Worm (Caenorhabditis elegans): ENCODE data around the gene anmt-3.

The anmt-3 gene

DNA sequence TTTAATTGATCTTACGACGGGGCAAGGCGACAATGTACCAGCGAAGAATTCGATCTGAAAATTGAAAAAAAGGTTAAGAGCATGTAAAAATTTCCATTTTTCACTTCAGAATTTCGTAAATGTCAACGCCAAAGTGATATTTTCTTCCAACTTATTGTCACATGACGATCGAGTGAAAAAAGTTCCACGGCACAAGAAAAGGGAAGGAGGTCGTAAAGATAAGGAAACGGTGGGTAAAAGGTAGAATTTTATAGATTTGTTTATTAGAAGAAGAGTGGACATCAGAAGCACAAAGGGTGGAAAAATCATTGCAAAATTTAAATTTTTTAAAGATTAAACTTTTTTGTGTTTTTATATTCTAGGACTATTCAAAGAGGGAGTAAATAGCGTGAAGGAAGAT lies 30.2 kb downstream of the anmt-3 start:
- TF ChIP-seq lin-13 (tag; optimal IDR thresholded peaks at IDR 0.05) = no peak
- no peak for TF ChIP-seq nhr-28 (tag; optimal IDR thresholded peaks at IDR 0.05)
- TF ChIP-seq lsy-2 (tag; optimal IDR thresholded peaks at IDR 0.05) = no peak
- TF ChIP-seq lin-32 (GFP tag; optimal IDR thresholded peaks at IDR 0.05) = no peak
- TF ChIP-seq zip-8 (tag; optimal IDR thresholded peaks at IDR 0.05) = no peak
- TF ChIP-seq nhr-237 (tag; optimal IDR thresholded peaks at IDR 0.05) = no peak
- no peak for TF ChIP-seq mep-1 (tag; optimal IDR thresholded peaks at IDR 0.05)
- no peak for TF ChIP-seq ces-1 (GFP tag; optimal IDR thresholded peaks at IDR 0.05)
- TF ChIP-seq elt-3 (tag; optimal IDR thresholded peaks at IDR 0.05) = no peak
- no peak for TF ChIP-seq ham-2 (GFP tag; optimal IDR thresholded peaks at IDR 0.05)

DNA sequence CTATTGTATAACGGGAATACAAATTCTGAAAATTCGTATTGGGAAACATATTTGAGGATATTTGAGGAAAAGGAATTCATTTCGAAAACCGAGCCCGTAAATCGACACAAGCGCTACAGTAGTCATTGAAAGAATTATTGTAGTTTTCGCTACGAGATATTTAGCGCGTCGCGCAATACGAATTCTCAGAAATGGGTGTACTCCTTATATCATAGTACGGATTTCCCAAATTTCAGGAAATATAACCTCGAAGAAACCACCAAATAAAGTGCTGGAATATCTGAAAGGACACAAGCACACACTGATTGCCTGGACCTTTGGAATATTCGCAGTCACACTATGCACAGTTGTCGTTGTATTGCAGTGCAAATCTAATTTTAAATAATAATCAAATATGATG lies 30.8 kb downstream of the anmt-3 start:
- TF ChIP-seq drap-1 (GFP tag; optimal IDR thresholded peaks at IDR 0.05) (no peak), ces-1 (GFP tag; optimal IDR thresholded peaks at IDR 0.05) (no peak), ham-2 (GFP tag; optimal IDR thresholded peaks at IDR 0.05) (no peak)

DNA sequence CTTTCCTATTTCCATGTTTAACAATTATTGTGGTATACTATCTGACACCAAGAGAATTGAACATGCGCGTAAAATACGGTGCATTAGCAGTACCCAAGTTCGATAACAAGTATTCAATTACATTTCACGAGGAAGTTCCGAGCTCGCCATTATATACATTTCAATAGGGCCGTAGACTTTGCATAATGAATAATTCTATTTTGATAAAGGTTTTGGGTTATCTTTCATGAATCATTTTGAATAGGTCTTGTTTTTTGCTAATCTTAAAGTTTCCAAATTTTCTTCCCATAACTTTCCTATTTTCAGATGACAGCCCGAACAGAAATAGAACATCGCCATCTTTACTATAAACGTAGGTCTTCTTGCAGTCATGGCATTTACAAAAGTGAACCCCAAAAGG lies 31.9 kb downstream of the anmt-3 start, which contains the start of gene C50H2.13:
TSS of gene C50H2.13 (plus strand) at position 301 of the 400 bp plus-strand sequence.
- no peak for TF ChIP-seq nhr-76 (tag; optimal IDR thresholded peaks at IDR 0.05)
- no peak for TF ChIP-seq mab-5 (tag; optimal IDR thresholded peaks at IDR 0.05)
- TF ChIP-seq ham-2 (GFP tag; optimal IDR thresholded peaks at IDR 0.05) = no peak
- no peak for TF ChIP-seq snpc-4 (tag; optimal IDR thresholded peaks at IDR 0.05)
- no peak for TF ChIP-seq lsy-2 (tag; optimal IDR thresholded peaks at IDR 0.05)
- no peak for TF ChIP-seq unc-120 (tag; optimal IDR thresholded peaks at IDR 0.05; ENCODE audit: poor library complexity, severe bottlenecking)

DNA sequence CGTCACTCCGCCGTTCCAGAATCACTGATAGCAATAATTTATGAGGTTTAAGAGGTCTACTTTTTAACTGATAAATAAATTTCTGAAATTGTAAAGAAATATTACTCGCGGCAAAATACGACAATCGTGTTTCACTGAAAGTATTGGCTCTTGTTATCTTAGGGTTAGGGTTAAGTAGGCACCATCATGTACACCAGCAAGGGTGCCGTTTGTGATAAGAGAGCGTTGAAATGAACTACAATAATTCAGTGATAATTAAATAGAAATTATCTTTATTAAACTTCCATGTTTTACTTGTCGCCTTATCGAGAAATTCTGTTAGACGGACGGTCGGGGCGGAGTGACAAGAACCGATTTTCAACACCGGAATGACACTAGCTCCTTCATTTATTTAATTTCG lies 32.5 kb downstream of the anmt-3 start:
- TF ChIP-seq sptf-1 (tag; optimal IDR thresholded peaks at IDR 0.05) (no peak), lin-13 (tag; optimal IDR thresholded peaks at IDR 0.05) (no peak), tbx-8 (GFP tag; optimal IDR thresholded peaks at IDR 0.05) (no peak), blmp-1 (tag; optimal IDR thresholded peaks at IDR 0.05) (no peak), mls-2 (tag; optimal IDR thresholded peaks at IDR 0.05) (no peak), sem-2 (GFP tag; optimal IDR thresholded peaks at IDR 0.05) (no peak), nhr-28 (tag; optimal IDR thresholded peaks at IDR 0.05) (no peak), M03D4.4 (tag; optimal IDR thresholded peaks at IDR 0.05) (no peak), nhr-12 (tag; optimal IDR thresholded peaks at IDR 0.05) (no peak), ztf-11 (tag; optimal IDR thresholded peaks at IDR 0.05) (no peak), ceh-83 (GFP tag; optimal IDR thresholded peaks at IDR 0.05) (no peak), ham-2 (GFP tag; optimal IDR thresholded peaks at IDR 0.05) (no peak), flh-1 (GFP tag; optimal IDR thresholded peaks at IDR 0.05) (no peak), bed-3 (GFP tag; optimal IDR thresholded peaks at IDR 0.05) (no peak), snpc-4 (tag; optimal IDR thresholded peaks at IDR 0.05) (no peak), mab-5 (tag; optimal IDR thresholded peaks at IDR 0.05) (no peak), lsy-2 (tag; optimal IDR thresholded peaks at IDR 0.05) (no peak)

DNA sequence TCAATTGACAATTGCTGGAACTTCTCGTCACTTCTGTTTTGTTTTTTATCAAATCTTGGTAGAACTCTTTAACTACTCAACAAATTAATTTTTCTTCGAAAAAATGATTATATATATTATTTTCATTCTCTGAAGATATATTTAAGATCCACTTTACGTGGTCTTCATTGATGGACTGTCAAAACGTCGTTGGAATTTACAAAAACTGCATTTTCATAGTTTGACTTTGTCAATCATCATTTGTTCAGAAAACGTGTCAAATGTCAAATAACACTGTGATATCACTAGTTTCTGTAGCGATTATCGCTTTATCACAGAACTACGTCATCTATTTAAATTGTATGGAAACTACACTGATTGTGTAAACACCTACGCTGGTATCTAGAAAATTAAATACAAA lies 33.7 kb downstream of the anmt-3 start:
- TF ChIP-seq lin-13 (tag; optimal IDR thresholded peaks at IDR 0.05) (no peak), ceh-39 (tag; optimal IDR thresholded peaks at IDR 0.05) (no peak), unc-39 (tag; optimal IDR thresholded peaks at IDR 0.05) (no peak), snpc-4 (tag; optimal IDR thresholded peaks at IDR 0.05) (no peak), ceh-43 (GFP tag; optimal IDR thresholded peaks at IDR 0.05) (no peak), nhr-28 (tag; optimal IDR thresholded peaks at IDR 0.05) (no peak), nhr-237 (tag; optimal IDR thresholded peaks at IDR 0.05) (no peak), elt-3 (tag; optimal IDR thresholded peaks at IDR 0.05) (no peak), M03D4.4 (tag; optimal IDR thresholded peaks at IDR 0.05) (no peak), unc-120 (tag; optimal IDR thresholded peaks at IDR 0.05; ENCODE audit: poor library complexity, severe bottlenecking) (no peak), nhr-2 (tag; optimal IDR thresholded peaks at IDR 0.05) (no peak), mep-1 (tag; optimal IDR thresholded peaks at IDR 0.05) (no peak)

DNA sequence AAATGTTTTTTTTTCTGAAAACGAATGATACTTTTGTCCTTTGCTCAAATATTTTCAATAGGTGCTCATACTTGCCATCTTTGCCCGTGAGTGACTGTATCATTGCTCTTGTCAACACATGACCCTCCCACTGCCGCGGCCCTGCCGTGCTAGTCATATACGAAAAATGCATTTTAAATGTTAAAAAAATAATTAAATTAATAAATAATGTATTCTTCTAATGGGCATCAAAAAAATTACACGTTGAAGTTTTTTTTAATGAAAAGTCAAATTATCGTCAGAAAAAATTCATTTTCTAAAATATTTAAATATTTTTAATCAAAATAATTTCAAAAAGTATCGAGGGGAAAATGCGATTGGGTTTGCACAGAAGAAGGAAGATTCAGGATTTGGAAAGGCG lies 35.6 kb downstream of the anmt-3 start, which contains the start of gene C50H2.7:
TSS of gene C50H2.7 (plus strand) at position 301 of the 400 bp plus-strand sequence.
- TF ChIP-seq unc-39 (tag; optimal IDR thresholded peaks at IDR 0.05) = no peak
- no peak for TF ChIP-seq lin-13 (tag; optimal IDR thresholded peaks at IDR 0.05)
- TF ChIP-seq nhr-237 (tag; optimal IDR thresholded peaks at IDR 0.05) = no peak
- TF ChIP-seq mep-1 (tag; optimal IDR thresholded peaks at IDR 0.05) = no peak
- no peak for TF ChIP-seq elt-1 (tag; optimal IDR thresholded peaks at IDR 0.05; ENCODE audit: borderline replicate concordance, insufficient read depth)
